Worm (Caenorhabditis elegans) whole organism, young adult: ENCODE results near the gene srw-38.

Source experiments
- K11D2.4 ChIP-seq: fragments of 200-800 bp; sonication (Bioruptor generic); IDR thresholded peaks from 2 replicates; pipeline ENCODE4 v1.3.6; 2022; ENCODE audit warnings: missing genetic modification reagents, missing genetic modification characterization, missing compliant biosample characterization
- ZK185.1 ChIP-seq: sonication (generic microtip); optimal IDR thresholded peaks from 2 replicates; lab custom pipeline; 2016; ENCODE audit warnings: mild to moderate bottlenecking, missing genetic modification characterization, missing compliant biosample characterization; ENCODE audit not compliant: poor library complexity, severe bottlenecking
- ama-1 ChIP-seq, 3 experiments: fragments of 150-350 bp in 1 of 3; sonication (generic microtip) in 2 of 3; optimal IDR thresholded peaks; 2 replicates each; lab custom pipeline; 2014 to 2018; ENCODE audit warnings: missing biosample characterization in 2 of 3, missing genetic modification characterization in 2 of 3, missing genetic modification reagents in 2 of 3
- ceh-100 ChIP-seq: fragments of 200-800 bp; sonication (Bioruptor generic); IDR thresholded peaks from 2 replicates; pipeline ENCODE4 v1.3.6; 2022; ENCODE audit warnings: missing genetic modification reagents, missing genetic modification characterization, missing compliant biosample characterization
- chd-7 ChIP-seq: sonication (generic microtip); optimal IDR thresholded peaks from 2 replicates; lab custom pipeline; 2016; ENCODE audit warnings: mild to moderate bottlenecking, missing genetic modification characterization, moderate library complexity, missing compliant biosample characterization
- hmg-20 ChIP-seq: fragments of 200-800 bp; sonication (Bioruptor generic); IDR thresholded peaks from 2 replicates; pipeline ENCODE4 v1.3.6; 2022; ENCODE audit warnings: missing genetic modification reagents, missing genetic modification characterization, missing compliant biosample characterization
- let-526 ChIP-seq: fragments of 200-800 bp; sonication (Bioruptor generic); IDR thresholded peaks from 2 replicates; pipeline ENCODE4 v1.3.6; 2022; ENCODE audit warnings: missing genetic modification reagents, missing genetic modification characterization, missing compliant biosample characterization
- tbp1 ChIP-seq: fragments of 200-800 bp; sonication (Bioruptor generic); optimal IDR thresholded peaks from 2 replicates; lab custom pipeline; 2018; ENCODE audit warnings: mild to moderate bottlenecking, missing genetic modification characterization, missing compliant biosample characterization
- unc-62 ChIP-seq: fragments of 150-350 bp; optimal IDR thresholded peaks from 2 replicates; lab custom pipeline; 2014; ENCODE audit warnings: missing biosample characterization, missing genetic modification reagents, missing genetic modification characterization
- xnd-1 ChIP-seq: sonication (generic microtip); optimal IDR thresholded peaks from 2 replicates; lab custom pipeline; 2016; ENCODE audit warnings: missing genotype, missing genetic modification reagents, missing genetic modification characterization, missing compliant biosample characterization
- ztf-26 ChIP-seq: sonication (generic microtip); optimal IDR thresholded peaks from 2 replicates; lab custom pipeline; 2017; ENCODE audit warnings: missing genetic modification characterization, missing compliant biosample characterization
- ztf-3 ChIP-seq: fragments of 200-800 bp; sonication (Bioruptor generic); optimal IDR thresholded peaks from 2 replicates; lab custom pipeline; 2018; ENCODE audit warnings: mild to moderate bottlenecking, missing genetic modification characterization, missing compliant biosample characterization

DNA sequence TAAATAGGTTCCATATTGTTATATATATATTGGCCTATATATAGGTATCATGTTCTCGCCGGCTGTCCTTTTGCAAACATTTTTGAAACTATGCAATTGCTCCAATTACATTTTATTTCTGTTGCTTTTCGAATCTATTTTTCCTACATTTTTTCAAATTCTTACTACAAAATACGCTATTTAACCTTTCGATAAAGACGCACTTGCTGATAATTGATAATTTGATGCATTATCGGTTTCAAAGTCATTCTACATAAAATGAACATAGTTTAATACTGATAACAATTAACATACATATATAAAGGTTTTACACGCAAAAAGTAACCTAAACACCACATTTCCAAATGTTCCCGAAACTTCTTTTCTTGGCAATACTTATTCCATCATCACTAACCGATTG is 47.9 kb upstream of the srw-38 start, which contains the start of gene clec-258:
- TF ChIP-seq ztf-3 (GFP tag; lab: Kevin White, UChicago) (no peak), ceh-100 (no peak), tbp1 (GFP tag; lab: Kevin White, UChicago) (no peak), chd-7 (tag; lab: Kevin White, UChicago) (no peak), ztf-26 (tag; lab: Kevin White, UChicago) (no peak), ama-1 (optimal IDR thresholded peaks at IDR 0.05; lab: Kevin White, UChicago) (no peak), ama-1 (GFP tag; optimal IDR thresholded peaks at IDR 0.05; lab: Kevin White, UChicago) (no peak), let-526 (GFP tag; lab: Robert Waterston, UW) (no peak), xnd-1 (no peak), unc-62 (GFP tag; lab: Kevin White, UChicago) (no peak), K11D2.4 (GFP tag; lab: Robert Waterston, UW) (no peak), ZK185.1 (tag; lab: Kevin White, UChicago) (no peak), hmg-20 (GFP tag; lab: Robert Waterston, UW) (no peak)
